Fruit fly (Drosophila melanogaster) whole organism, embryonic: Measurements from ENCODE around the gene slpr.
A peak's percentile ranks its signal among the peaks of the same experiment; 100 is the strongest.

Experiments
- Adf1 ChIP-seq: fragments of 200-800 bp; sonication (Bioruptor generic); IDR thresholded peaks from 2 replicates; pipeline ENCODE4 v1.3.6; 2022; ENCODE audit warnings: missing biosample characterization, missing genetic modification characterization
- Atf3 ChIP-seq: fragments of 200-800 bp; sonication (Bioruptor generic); optimal IDR thresholded peaks from 3 replicates; lab custom pipeline; 2016; ENCODE audit warnings: missing biosample characterization, missing genetic modification characterization
- CG10267 ChIP-seq: fragments of 200-800 bp; sonication (Bioruptor generic); optimal IDR thresholded peaks from 2 replicates; lab custom pipeline; 2018; ENCODE audit warnings: missing biosample characterization, mild to moderate bottlenecking, missing genetic modification characterization, moderate library complexity
- CG12391 ChIP-seq: fragments of 200-800 bp; sonication (Bioruptor generic); optimal IDR thresholded peaks from 3 replicates; lab custom pipeline; 2018; ENCODE audit warnings: missing biosample characterization, mild to moderate bottlenecking, missing genetic modification characterization, moderate library complexity
- CG13424 ChIP-seq: fragments of 200-800 bp; sonication (Bioruptor generic); optimal IDR thresholded peaks from 2 replicates; lab custom pipeline; 2019; ENCODE audit warnings: missing biosample characterization, mild to moderate bottlenecking, missing genetic modification characterization, moderate library complexity
- CG15011 ChIP-seq: fragments of 200-800 bp; sonication (Bioruptor generic); optimal IDR thresholded peaks from 3 replicates; lab custom pipeline; 2018; ENCODE audit warnings: missing biosample characterization, mild to moderate bottlenecking, missing genetic modification characterization
- CG1647 ChIP-seq: fragments of 200-800 bp; sonication (Bioruptor generic); optimal IDR thresholded peaks from 3 replicates; lab custom pipeline; 2016; ENCODE audit warnings: missing biosample characterization, missing genetic modification characterization
- CG16815 ChIP-seq: fragments of 200-800 bp; sonication (Bioruptor generic); optimal IDR thresholded peaks from 3 replicates; lab custom pipeline; 2017; ENCODE audit warnings: missing biosample characterization, mild to moderate bottlenecking, missing genetic modification characterization
- CG17829 ChIP-seq: fragments of 200-800 bp; optimal IDR thresholded peaks from 2 replicates; lab custom pipeline; 2019; ENCODE audit warnings: missing biosample characterization, mild to moderate bottlenecking, missing genetic modification characterization, moderate library complexity
- CG2712 ChIP-seq: fragments of 200-800 bp; optimal IDR thresholded peaks from 3 replicates; lab custom pipeline; 2019; ENCODE audit warnings: missing biosample characterization, mild to moderate bottlenecking, missing genetic modification characterization, moderate library complexity
- CG2889 ChIP-seq: fragments of 200-800 bp; sonication (Bioruptor generic); IDR thresholded peaks from 3 replicates; pipeline ENCODE4 v1.3.6; 2022; ENCODE audit warnings: missing biosample characterization, missing genetic modification characterization
- CG31224 ChIP-seq: fragments of 200-800 bp; sonication (Bioruptor generic); IDR thresholded peaks from 2 replicates; pipeline ENCODE4 v1.3.6; 2022; ENCODE audit warnings: missing biosample characterization, missing genetic modification characterization
- CG31441 ChIP-seq: fragments of 200-800 bp; sonication (Bioruptor generic); IDR thresholded peaks from 2 replicates; pipeline ENCODE4 v1.3.6; 2022; ENCODE audit warnings: missing biosample characterization, missing genetic modification characterization
- CG32532 ChIP-seq: fragments of 200-800 bp; sonication (Bioruptor generic); IDR thresholded peaks from 2 replicates; pipeline ENCODE4 v1.3.6; 2022; ENCODE audit warnings: missing biosample characterization, missing genetic modification characterization
- CG34422 ChIP-seq: fragments of 200-800 bp; sonication (Bioruptor generic); IDR thresholded peaks from 3 replicates; pipeline ENCODE4 v1.3.6; 2022; ENCODE audit warnings: missing biosample characterization, missing genetic modification characterization
- CG42726 ChIP-seq: fragments of 200-800 bp; sonication (Bioruptor generic); IDR thresholded peaks from 2 replicates; pipeline ENCODE4 v1.3.6; 2022; ENCODE audit warnings: missing biosample characterization, missing genetic modification characterization; ENCODE audit not compliant: partially characterized antibody
- CG43689 ChIP-seq: fragments of 200-800 bp; sonication (Bioruptor generic); IDR thresholded peaks from 2 replicates; pipeline ENCODE4 v1.3.6; 2022; ENCODE audit warnings: missing biosample characterization, missing genetic modification characterization
- CG4707 ChIP-seq: fragments of 200-800 bp; sonication (Bioruptor generic); optimal IDR thresholded peaks from 2 replicates; lab custom pipeline; 2018; ENCODE audit warnings: missing biosample characterization, mild to moderate bottlenecking, missing genetic modification characterization, moderate library complexity
- CG6654 ChIP-seq: fragments of 200-800 bp; sonication (Bioruptor generic); optimal IDR thresholded peaks from 2 replicates; lab custom pipeline; 2017; ENCODE audit warnings: missing biosample characterization, mild to moderate bottlenecking, missing genetic modification characterization
- D19B ChIP-seq: fragments of 200-800 bp; sonication (Bioruptor generic); optimal IDR thresholded peaks from 2 replicates; lab custom pipeline; 2017; ENCODE audit warnings: missing biosample characterization, mild to moderate bottlenecking, missing genetic modification characterization
- Deaf1 ChIP-seq: fragments of 200-800 bp; optimal IDR thresholded peaks from 3 replicates; lab custom pipeline; 2019; ENCODE audit warnings: missing biosample characterization, mild to moderate bottlenecking, missing genetic modification characterization, moderate library complexity
- HLH3B ChIP-seq: fragments of 200-800 bp; sonication (Bioruptor generic); IDR thresholded peaks from 2 replicates; pipeline ENCODE4 v1.3.6; 2022; ENCODE audit warnings: missing biosample characterization, missing genetic modification characterization
- HLH4C ChIP-seq: fragments of 200-800 bp; sonication (Bioruptor generic); IDR thresholded peaks from 3 replicates; pipeline ENCODE4 v1.3.6; 2022; ENCODE audit warnings: missing biosample characterization, missing genetic modification characterization; ENCODE audit not compliant: partially characterized antibody
- Hr3 ChIP-seq: fragments of 200-800 bp; sonication (Bioruptor generic); optimal IDR thresholded peaks from 3 replicates; lab custom pipeline; 2016; ENCODE audit warnings: missing biosample characterization, missing genetic modification characterization
- Hr39 ChIP-seq: fragments of >200 bp; optimal IDR thresholded peaks from 2 replicates; lab custom pipeline; 2017
- Max ChIP-seq: fragments of 200-800 bp; sonication (Bioruptor generic); optimal IDR thresholded peaks from 2 replicates; lab custom pipeline; 2016; ENCODE audit warnings: missing biosample characterization, mild to moderate bottlenecking, missing genetic modification characterization
- Nf-YB ChIP-seq: fragments of 200-800 bp; sonication (Bioruptor generic); optimal IDR thresholded peaks from 3 replicates; lab custom pipeline; 2019; ENCODE audit warnings: missing biosample characterization, mild to moderate bottlenecking, missing genetic modification characterization, moderate library complexity
- Nf-YC ChIP-seq: fragments of 200-800 bp; optimal IDR thresholded peaks from 3 replicates; lab custom pipeline; 2019; ENCODE audit warnings: missing biosample characterization, mild to moderate bottlenecking, missing genetic modification characterization, moderate library complexity
- Trl ChIP-seq, 3 experiments: fragments of >200 bp in 2 of 3; fragments of 200-800 bp in 1 of 3; sonication (Bioruptor generic) in 1 of 3; optimal IDR thresholded peaks; 2 replicates in 1 of 3; 3 replicates in 2 of 3; lab custom pipeline; 2016 to 2017; ENCODE audit warnings: missing biosample characterization in 1 of 3, missing genetic modification characterization in 1 of 3
- Usf ChIP-seq: fragments of 200-800 bp; sonication (Bioruptor generic); optimal IDR thresholded peaks from 2 replicates; lab custom pipeline; 2017; ENCODE audit warnings: missing genotype, missing biosample characterization, missing genetic modification characterization
- abd-A ChIP-seq: fragments of 200-800 bp; sonication (Bioruptor generic); optimal IDR thresholded peaks from 3 replicates; lab custom pipeline; 2019; ENCODE audit warnings: missing biosample characterization, mild to moderate bottlenecking, missing genetic modification characterization, moderate library complexity
- aop ChIP-seq: fragments of 200-800 bp; sonication (Bioruptor generic); IDR thresholded peaks from 2 replicates; pipeline ENCODE4 v1.3.6; 2022; ENCODE audit warnings: missing biosample characterization, missing genetic modification characterization
- ap ChIP-seq: fragments of 200-800 bp; sonication (Bioruptor generic); IDR thresholded peaks from 2 replicates; pipeline ENCODE4 v1.3.6; 2022; ENCODE audit warnings: missing biosample characterization, missing genetic modification characterization
- ash1 ChIP-seq: fragments of 200-800 bp; sonication (Bioruptor generic); optimal IDR thresholded peaks from 2 replicates; lab custom pipeline; 2018; ENCODE audit warnings: missing biosample characterization, mild to moderate bottlenecking, missing genetic modification characterization
- bigmax ChIP-seq: fragments of 200-800 bp; sonication (Bioruptor generic); optimal IDR thresholded peaks from 2 replicates; lab custom pipeline; 2018; ENCODE audit warnings: missing biosample characterization, mild to moderate bottlenecking, missing genetic modification characterization
- cg ChIP-seq: fragments of 200-800 bp; sonication (Bioruptor generic); optimal IDR thresholded peaks from 3 replicates; lab custom pipeline; 2019; ENCODE audit warnings: missing biosample characterization, mild to moderate bottlenecking, missing genetic modification characterization, moderate library complexity
- croc ChIP-seq: fragments of 200-800 bp; sonication (Bioruptor generic); conservative IDR thresholded peaks from 3 replicates; pipeline ENCODE4 v1.3.6; 2022; ENCODE audit warnings: missing biosample characterization, missing genetic modification characterization
- da ChIP-seq: fragments of 200-800 bp; sonication (Bioruptor generic); optimal IDR thresholded peaks from 2 replicates; lab custom pipeline; 2016; ENCODE audit warnings: missing biosample characterization, missing genetic modification characterization
- disco-r ChIP-seq: fragments of 200-800 bp; sonication (Bioruptor generic); optimal IDR thresholded peaks from 2 replicates; lab custom pipeline; 2016; ENCODE audit warnings: missing biosample characterization, missing genetic modification characterization
- dysf ChIP-seq: fragments of 200-800 bp; sonication (Bioruptor generic); IDR thresholded peaks from 3 replicates; pipeline ENCODE4 v1.3.6; 2022; ENCODE audit warnings: missing biosample characterization, missing genetic modification characterization
- jing ChIP-seq: fragments of 200-800 bp; sonication (Bioruptor generic); optimal IDR thresholded peaks from 2 replicates; lab custom pipeline; 2018; ENCODE audit warnings: missing biosample characterization, mild to moderate bottlenecking, missing genetic modification characterization
- pan ChIP-seq, 4 experiments: fragments of >200 bp in 3 of 4; fragments of 200-800 bp in 1 of 4; sonication (Bioruptor generic) in 1 of 4; optimal IDR thresholded peaks in 3 of 4; IDR thresholded peaks in 1 of 4; 2 replicates each; pipeline versions ENCODE4 v1.3.6 to Lab custom; 2017 to 2022; ENCODE audit warnings: missing biosample characterization in 2 of 4, missing genetic modification characterization in 2 of 4, mixed read lengths in 1 of 4
- rib ChIP-seq: fragments of 200-800 bp; sonication (Bioruptor generic); IDR thresholded peaks from 2 replicates; pipeline ENCODE4 v1.3.6; 2022; ENCODE audit warnings: missing biosample characterization, missing genetic modification characterization
- so ChIP-seq: fragments of 200-800 bp; sonication (Bioruptor generic); IDR thresholded peaks from 3 replicates; pipeline ENCODE4 v1.3.6; 2022; ENCODE audit warnings: missing biosample characterization, missing genetic modification characterization
- sqz ChIP-seq: fragments of 200-800 bp; sonication (Bioruptor generic); optimal IDR thresholded peaks from 3 replicates; lab custom pipeline; 2018; ENCODE audit warnings: missing biosample characterization, mild to moderate bottlenecking, missing genetic modification characterization
- twi ChIP-seq: fragments of 200-800 bp; optimal IDR thresholded peaks from 2 replicates; lab custom pipeline; 2019; ENCODE audit warnings: missing biosample characterization, mild to moderate bottlenecking, missing genetic modification characterization, moderate library complexity

Gene slpr

dm6 chrX:8179858-8180257, 2.9 kb upstream of the slpr start:
- TF ChIP-seq CG42726 (GFP tag; lab: Robert Waterston, UW) (no peak), CG2889 (GFP tag; lab: Robert Waterston, UW) (no peak), CG4707 (GFP tag; lab: Kevin White, UChicago) (no peak), dysf (no peak), ap (GFP tag; lab: Robert Waterston, UW) (no peak), Nf-YC (tag; lab: Kevin White, UChicago) (no peak), Adf1 (GFP tag; lab: Robert Waterston, UW) (peak; percentile 93), Deaf1 (peak; percentile 33), aop (GFP tag; lab: Robert Waterston, UW) (no peak), CG13424 (tag; lab: Kevin White, UChicago) (no peak), Hr3 (GFP tag; lab: Kevin White, UChicago) (no peak), jing (GFP tag; lab: Kevin White, UChicago) (no peak), HLH3B (GFP tag; lab: Robert Waterston, UW) (no peak), Nf-YB (no peak), bigmax (GFP tag; lab: Kevin White, UChicago) (peak; percentile 83), Max (GFP tag; lab: Kevin White, UChicago) (no peak), CG43689 (no peak), Usf (no peak), CG15011 (GFP tag; lab: Kevin White, UChicago) (no peak), cg (GFP tag; lab: Kevin White, UChicago) (peak; percentile 29), abd-A (peak; percentile 46), CG1647 (GFP tag; lab: Kevin White, UChicago) (no peak), Atf3 (GFP tag; lab: Kevin White, UChicago) (no peak), CG32532 (0 out of 2 replicates have a peak, but pooled peaks have one; percentile 16), CG31224 (GFP tag; lab: Robert Waterston, UW) (no peak), pan (optimal IDR thresholded peaks at IDR 0.05; lab: Kevin White, UChicago) (no peak), pan (GFP tag; optimal IDR thresholded peaks at IDR 0.05 in 1 of 2, IDR thresholded peaks at IDR 0.05 in 1 of 2) (no peak), CG16815 (GFP tag; lab: Kevin White, UChicago) (no peak), so (GFP tag; lab: Robert Waterston, UW) (no peak), CG12391 (tag; lab: Kevin White, UChicago) (no peak), CG6654 (GFP tag; lab: Kevin White, UChicago) (no peak), CG31441 (GFP tag; lab: Robert Waterston, UW) (no peak), ash1 (no peak), croc (GFP tag; lab: Robert Waterston, UW) (no peak), Trl (optimal IDR thresholded peaks at IDR 0.05; lab: Kevin White, UChicago) (no peak), Trl (GFP tag; optimal IDR thresholded peaks at IDR 0.05; lab: Kevin White, UChicago) (no peak), CG10267 (no peak), rib (GFP tag; lab: Robert Waterston, UW) (no peak), CG34422 (GFP tag; lab: Robert Waterston, UW) (no peak), CG17829 (tag; lab: Kevin White, UChicago) (no peak), D19B (GFP tag; lab: Kevin White, UChicago) (no peak), da (GFP tag; lab: Kevin White, UChicago) (no peak), disco-r (GFP tag; lab: Kevin White, UChicago) (no peak)

DNA sequence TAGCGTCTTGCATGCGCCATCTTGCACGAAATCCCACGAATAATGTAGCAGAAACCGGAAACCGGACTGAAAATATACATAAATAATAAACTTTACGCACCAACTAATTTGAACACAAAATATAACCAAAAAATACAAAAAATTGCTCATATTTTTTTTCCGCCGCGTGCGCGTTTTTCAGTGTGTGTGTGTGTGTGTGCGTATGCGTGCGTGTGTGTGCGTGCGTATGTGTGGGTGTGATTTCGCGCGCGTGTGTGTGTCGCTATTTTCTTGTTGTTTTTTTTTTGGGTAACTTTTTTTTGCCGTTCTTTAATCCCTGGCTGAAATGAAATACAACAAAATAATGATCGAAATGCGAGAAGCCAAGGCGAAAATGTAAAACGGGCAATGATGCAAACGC, 2.0 kb upstream of the slpr start:
- peak; percentile 22 for TF ChIP-seq cg (GFP tag; lab: Kevin White, UChicago)
- peak; percentile 36 for TF ChIP-seq sqz (GFP tag; lab: Kevin White, UChicago)
- no peak for TF ChIP-seq CG2712 (tag; lab: Kevin White, UChicago)
- TF ChIP-seq Hr39 (lab: Kevin White, UChicago) = peak; percentile 94
- no peak for TF ChIP-seq HLH4C (GFP tag; lab: Robert Waterston, UW)
- TF ChIP-seq twi (tag; lab: Kevin White, UChicago) = no peak
